Worm (Caenorhabditis elegans) whole organism, L4 larva: ENCODE data around the gene mab-9.
A peak's percentile ranks its signal among the peaks of the same experiment; 100 is the strongest.
"Not testable (repeated sequence)": the region's sequence is repeated elsewhere in the genome, so short reads cannot be mapped to it uniquely, and the experiment has no call there.

ENCODE experiments used
- T26A8.4 ChIP-seq: fragments of 200-800 bp; sonication (Bioruptor generic); IDR thresholded peaks from 2 replicates; pipeline ENCODE4 v1.3.6; 2022; ENCODE audit warnings: missing genetic modification characterization, missing compliant biosample characterization
- Y105C5A.15 ChIP-seq: fragments of 200-800 bp; sonication (Bioruptor generic); IDR thresholded peaks from 2 replicates; pipeline ENCODE4 v1.3.6; 2022; ENCODE audit warnings: missing genetic modification characterization, missing compliant biosample characterization
- ZK337.2 ChIP-seq: fragments of 200-800 bp; sonication (Bioruptor generic); IDR thresholded peaks from 2 replicates; pipeline ENCODE4 v1.3.6; 2022; ENCODE audit warnings: missing genetic modification reagents, missing genetic modification characterization, missing compliant biosample characterization
- aha-1 ChIP-seq: fragments of 150-350 bp; peaks from one replicate; lab custom pipeline; 2014; ENCODE audit warnings: missing biosample characterization, missing genetic modification characterization
- ama-1 ChIP-seq: fragments of 150-350 bp; optimal IDR thresholded peaks from 2 replicates; lab custom pipeline; 2014; ENCODE audit warnings: inconsistent platforms, mixed read lengths
- ceh-20 ChIP-seq: fragments of 200-800 bp; sonication (Bioruptor generic); IDR thresholded peaks from 2 replicates; pipeline ENCODE4 v1.3.6; 2022; ENCODE audit warnings: missing genetic modification reagents, missing genetic modification characterization, missing compliant biosample characterization
- ceh-28 ChIP-seq: fragments of 150-350 bp; optimal IDR thresholded peaks from 2 replicates; lab custom pipeline; 2014; ENCODE audit warnings: missing biosample characterization, missing genetic modification reagents, missing genetic modification characterization
- ces-1 ChIP-seq: fragments of 150-350 bp; sonication (generic microtip); optimal IDR thresholded peaks from 4 replicates; lab custom pipeline; 2014; ENCODE audit warnings: missing biosample characterization, missing genetic modification reagents, missing genetic modification characterization
- cey-2 ChIP-seq: sonication (generic microtip); optimal IDR thresholded peaks from 3 replicates; lab custom pipeline; 2017; ENCODE audit warnings: missing genetic modification characterization, mild to moderate bottlenecking, missing compliant biosample characterization, antibody characterized with exemption, borderline replicate concordance; ENCODE audit not compliant: insufficient read depth
- ctbp-1 ChIP-seq: fragments of 200-800 bp; sonication (Bioruptor generic); IDR thresholded peaks from 2 replicates; pipeline ENCODE4 v1.3.6; 2022; ENCODE audit warnings: missing genetic modification reagents, missing genetic modification characterization, missing compliant biosample characterization
- daf-12 ChIP-seq: fragments of 150-350 bp; optimal IDR thresholded peaks from 2 replicates; lab custom pipeline; 2014; ENCODE audit warnings: missing biosample characterization, missing genetic modification reagents, missing genetic modification characterization
- daf-8 ChIP-seq: fragments of 200-800 bp; sonication (Bioruptor generic); IDR thresholded peaks from 2 replicates; pipeline ENCODE4 v1.3.6; 2022; ENCODE audit warnings: missing genetic modification characterization, missing compliant biosample characterization
- dmd-8 ChIP-seq: fragments of 200-800 bp; sonication (Bioruptor generic); IDR thresholded peaks from 2 replicates; pipeline ENCODE4 v1.3.6; 2022; ENCODE audit warnings: missing genetic modification characterization, missing compliant biosample characterization
- dpl-1 ChIP-seq: fragments of 150-350 bp; optimal IDR thresholded peaks from 2 replicates; lab custom pipeline; 2014; ENCODE audit warnings: missing biosample characterization, missing genetic modification reagents, missing genetic modification characterization
- dve-1 ChIP-seq: sonication (generic microtip); optimal IDR thresholded peaks from 2 replicates; lab custom pipeline; 2017; ENCODE audit warnings: antibody characterized with exemption, mild to moderate bottlenecking, missing genetic modification characterization, missing compliant biosample characterization; ENCODE audit not compliant: insufficient read depth
- egl-27 ChIP-seq: sonication (generic microtip); optimal IDR thresholded peaks from 3 replicates; lab custom pipeline; 2017; ENCODE audit warnings: missing biosample characterization, missing genetic modification reagents, missing genetic modification characterization
- hif-1 ChIP-seq, 2 experiments: sonication (generic microtip); optimal IDR thresholded peaks; 2 replicates each; lab custom pipeline; 2016 to 2017; ENCODE audit warnings: missing compliant biosample characterization in 2 of 2, missing genetic modification characterization in 2 of 2, missing genetic modification reagents in 2 of 2, missing genotype in 2 of 2, mild to moderate bottlenecking in 1 of 2
- hlh-30 ChIP-seq: sonication (generic microtip); optimal IDR thresholded peaks from 2 replicates; lab custom pipeline; 2017; ENCODE audit warnings: antibody characterized with exemption, mild to moderate bottlenecking, missing genetic modification characterization, missing compliant biosample characterization; ENCODE audit not compliant: insufficient read depth
- hmg-1.1 ChIP-seq: fragments of 200-800 bp; sonication (Bioruptor generic); IDR thresholded peaks from 2 replicates; pipeline ENCODE4 v1.3.6; 2022; ENCODE audit warnings: missing genetic modification reagents, missing genetic modification characterization, missing compliant biosample characterization
- lin-29 ChIP-seq: fragments of 200-800 bp; sonication (Bioruptor generic); IDR thresholded peaks from 2 replicates; pipeline ENCODE4 v1.3.6; 2022; ENCODE audit warnings: missing genetic modification reagents, missing genetic modification characterization, missing compliant biosample characterization
- lin-39 ChIP-seq: fragments of 150-350 bp; optimal IDR thresholded peaks from 2 replicates; lab custom pipeline; 2014; ENCODE audit warnings: missing biosample characterization, missing genetic modification reagents, missing genetic modification characterization
- mdt-29 ChIP-seq: fragments of 200-800 bp; sonication (Bioruptor generic); IDR thresholded peaks from 2 replicates; pipeline ENCODE4 v1.3.6; 2022; ENCODE audit warnings: missing genetic modification reagents, missing genetic modification characterization, missing compliant biosample characterization
- mep-1 ChIP-seq: fragments of 150-350 bp; sonication (generic microtip); optimal IDR thresholded peaks from 3 replicates; lab custom pipeline; 2014; ENCODE audit warnings: missing biosample characterization, missing genetic modification characterization
- nhr-10 ChIP-seq: fragments of 150-350 bp; optimal IDR thresholded peaks from 2 replicates; lab custom pipeline; 2014; ENCODE audit warnings: missing biosample characterization, missing genetic modification characterization
- nhr-102 ChIP-seq: sonication (generic microtip); optimal IDR thresholded peaks from 2 replicates; lab custom pipeline; 2016; ENCODE audit warnings: mild to moderate bottlenecking, missing genetic modification characterization, moderate library complexity, missing compliant biosample characterization
- nhr-11 ChIP-seq: fragments of 150-350 bp; optimal IDR thresholded peaks from 2 replicates; lab custom pipeline; 2014; ENCODE audit warnings: missing biosample characterization, missing genetic modification characterization
- nhr-237 ChIP-seq: sonication (generic microtip); optimal IDR thresholded peaks from 2 replicates; lab custom pipeline; 2017; ENCODE audit warnings: missing biosample characterization, missing genetic modification characterization
- nhr-28 ChIP-seq: fragments of 150-350 bp; optimal IDR thresholded peaks from 2 replicates; lab custom pipeline; 2014; ENCODE audit warnings: missing biosample characterization, missing genetic modification characterization
- nhr-42 ChIP-seq: fragments of 200-800 bp; sonication (Bioruptor generic); IDR thresholded peaks from 2 replicates; pipeline ENCODE4 v1.3.6; 2022; ENCODE audit warnings: missing genetic modification characterization, missing compliant biosample characterization
- nhr-6 ChIP-seq: fragments of 150-350 bp; optimal IDR thresholded peaks from 2 replicates; lab custom pipeline; 2014; ENCODE audit warnings: missing biosample characterization, missing genetic modification characterization
- nhr-76 ChIP-seq: fragments of 150-350 bp; optimal IDR thresholded peaks from 2 replicates; lab custom pipeline; 2014; ENCODE audit warnings: missing biosample characterization, missing genetic modification characterization
- pqm-1 ChIP-seq: sonication (generic microtip); optimal IDR thresholded peaks from 2 replicates; lab custom pipeline; 2017; ENCODE audit warnings: missing biosample characterization, missing genetic modification characterization
- saeg-2 ChIP-seq: fragments of 200-800 bp; sonication (Bioruptor generic); IDR thresholded peaks from 2 replicates; pipeline ENCODE4 v1.3.6; 2022; ENCODE audit warnings: missing genetic modification reagents, missing genetic modification characterization, missing compliant biosample characterization
- sdz-12 ChIP-seq: fragments of 200-800 bp; sonication (Bioruptor generic); optimal IDR thresholded peaks from 2 replicates; lab custom pipeline; 2018; ENCODE audit warnings: mild to moderate bottlenecking, missing genetic modification characterization, missing compliant biosample characterization
- spr-1 ChIP-seq: sonication (generic microtip); optimal IDR thresholded peaks from 2 replicates; lab custom pipeline; 2016; ENCODE audit warnings: mild to moderate bottlenecking, missing genetic modification characterization, missing compliant biosample characterization
- unc-39 ChIP-seq: sonication (generic microtip); optimal IDR thresholded peaks from 2 replicates; lab custom pipeline; 2017; ENCODE audit warnings: missing biosample characterization, missing genetic modification characterization
- unc-62 ChIP-seq, 3 experiments: fragments of 150-350 bp in 1 of 3; sonication (generic microtip); optimal IDR thresholded peaks in 2 of 3; peaks in 1 of 3; 1 replicate in 1 of 3; 2 replicates in 2 of 3; lab custom pipeline; 2014 to 2017; ENCODE audit warnings: missing biosample characterization in 3 of 3, missing genetic modification characterization in 3 of 3, missing genetic modification reagents in 3 of 3, missing genotype in 1 of 3

The mab-9 gene

DNA sequence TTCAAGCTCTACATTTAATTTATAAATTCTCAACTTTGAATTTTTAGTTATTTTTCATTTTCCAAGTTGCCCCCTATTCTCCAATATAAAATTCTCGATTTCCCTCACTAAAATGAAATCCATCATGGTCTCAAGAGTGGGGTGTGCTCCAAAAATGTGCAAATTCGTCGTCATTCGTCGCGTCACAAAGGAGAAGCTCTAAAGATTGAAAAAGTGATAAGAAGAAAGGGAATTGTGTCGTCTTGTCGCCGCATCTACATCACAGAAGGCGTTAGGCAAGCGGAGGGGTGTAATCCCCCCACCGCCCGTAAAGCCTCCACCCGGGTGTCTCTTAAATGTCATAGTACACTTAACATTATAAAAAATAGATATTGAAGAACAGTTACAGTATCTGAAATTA lies 3.9 kb upstream of the mab-9 start:
- TF ChIP-seq nhr-76 (tag; lab: Kevin White, UChicago) (no peak), ctbp-1 (no peak)
- TF ChIP-seq, all 104 proteins: peak for 0

DNA sequence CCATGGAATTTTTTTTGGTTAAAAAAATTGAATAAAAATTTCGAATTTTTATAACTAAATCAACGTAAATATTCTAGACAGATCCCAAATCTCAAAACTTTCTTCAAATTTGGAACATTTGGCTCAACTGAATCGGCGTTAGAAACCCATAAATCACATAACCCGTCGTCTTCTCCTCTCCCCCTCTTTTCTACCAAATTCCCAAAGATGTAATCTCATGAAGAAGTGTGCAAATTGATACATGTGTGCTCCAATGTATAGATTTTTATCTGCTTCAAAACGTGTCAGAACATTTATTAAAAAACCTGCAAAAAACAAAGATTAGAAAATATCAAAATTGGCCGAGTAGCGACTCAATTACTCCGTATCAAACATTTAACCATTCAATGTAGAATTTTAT lies 3.2 kb upstream of the mab-9 start:
- no peak for TF ChIP-seq ama-1 (lab: Kevin White, UChicago)
- TF ChIP-seq ceh-20 (GFP tag; lab: Robert Waterston, UW), result peak; percentile 25; the same call in 1 of the 2 replicates
- no peak for TF ChIP-seq dmd-8 (GFP tag; lab: Robert Waterston, UW)
- TF ChIP-seq ZK337.2 (GFP tag; lab: Robert Waterston, UW), result no peak
- peak in 1 of 2 experiments; percentile 40 for TF ChIP-seq unc-62 (GFP tag; optimal IDR thresholded peaks at IDR 0.05 in 1 of 2; lab: Kevin White, UChicago)
- no peak for TF ChIP-seq unc-62 (tag; optimal IDR thresholded peaks at IDR 0.05; lab: Kevin White, UChicago)
- TF ChIP-seq hmg-1.1 (GFP tag; lab: Robert Waterston, UW), result no peak
- no peak for TF ChIP-seq T26A8.4 (GFP tag; lab: Robert Waterston, UW)
- no peak for TF ChIP-seq ces-1 (GFP tag; lab: Kevin White, UChicago)
- no peak for TF ChIP-seq hlh-30 (tag; lab: Kevin White, UChicago)
- TF ChIP-seq mep-1 (tag; lab: Kevin White, UChicago), result no peak

DNA sequence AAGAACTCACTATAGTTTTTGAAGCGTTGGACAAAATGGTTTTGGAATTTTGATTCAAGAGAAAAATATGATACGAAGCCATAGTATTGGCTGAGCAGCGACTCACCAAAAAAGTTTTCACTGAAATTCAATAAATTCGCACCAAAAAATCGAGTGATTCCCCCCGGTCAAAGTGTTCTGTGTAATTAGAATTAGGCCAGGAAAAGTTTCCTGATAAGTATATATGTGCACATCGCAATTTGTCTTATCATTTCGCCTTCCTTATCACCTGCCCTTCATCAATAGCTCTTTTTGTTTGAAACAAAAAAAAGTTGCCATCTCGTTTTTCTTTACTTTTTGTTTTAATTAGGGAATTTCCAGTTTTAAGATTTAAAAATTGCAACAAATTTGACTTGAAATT lies 5.9 kb downstream of the mab-9 start:
- TF ChIP-seq dve-1 (peak; percentile 13), ceh-28 (tag; lab: Kevin White, UChicago) (no peak), pqm-1 (tag; lab: Kevin White, UChicago) (peak; percentile 76), hif-1 (tag; optimal IDR thresholded peaks at IDR 0.05; lab: Kevin White, UChicago) (no peak)

DNA sequence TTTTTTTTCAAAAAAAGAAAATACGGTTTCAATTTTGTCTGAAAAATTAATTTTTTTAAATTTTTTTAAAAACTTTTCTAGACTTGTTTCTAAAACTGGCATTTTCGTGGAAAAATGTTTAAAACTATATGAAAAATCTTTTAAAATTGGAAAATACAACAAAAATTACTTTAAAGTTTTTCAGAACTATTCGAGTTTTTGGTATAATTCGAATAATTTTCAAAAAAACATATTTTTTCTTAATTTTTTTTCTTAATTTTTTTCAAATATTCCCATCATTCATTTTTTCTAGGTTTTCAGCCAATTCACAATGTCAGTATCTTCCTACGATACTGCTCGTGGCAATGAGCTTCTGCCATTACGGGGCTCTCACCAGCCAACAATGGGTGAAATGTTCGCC lies 6.5 kb downstream of the mab-9 start, which contains the start of gene slc-36.2:
Gene slc-36.2, plus strand, starts transcription at position 301 of the 400 bp plus-strand sequence.
- TF ChIP-seq mdt-29 (GFP tag; lab: Robert Waterston, UW), result no peak
- TF ChIP-seq, all 104 proteins: peak for 0

DNA sequence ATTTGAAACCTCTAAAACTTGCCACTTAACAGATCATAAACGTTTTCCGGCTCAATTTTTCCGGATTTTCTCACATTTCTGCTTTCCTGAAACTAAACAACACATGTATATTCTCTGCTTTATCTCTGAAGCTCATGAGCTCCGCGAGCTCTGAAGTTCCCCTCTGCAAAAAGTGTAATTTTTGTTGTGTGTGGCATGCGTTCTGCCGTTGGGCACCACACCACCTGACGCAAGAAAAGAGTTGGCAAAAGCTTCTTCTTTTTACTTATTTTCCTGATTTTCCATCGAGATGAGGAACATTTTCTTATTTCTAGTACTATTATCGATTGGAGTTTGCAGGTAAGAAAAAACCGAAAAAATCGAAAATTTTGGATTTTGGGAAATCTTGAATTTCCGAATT lies 10.6 kb downstream of the mab-9 start, which contains the start of gene lgc-34:
Gene lgc-34, plus strand, starts transcription at position 200 of the 400 bp plus-strand sequence.
- TF ChIP-seq nhr-6 (tag; lab: Kevin White, UChicago) (no peak), aha-1 (tag; lab: Kevin White, UChicago) (peak; percentile 25)

DNA sequence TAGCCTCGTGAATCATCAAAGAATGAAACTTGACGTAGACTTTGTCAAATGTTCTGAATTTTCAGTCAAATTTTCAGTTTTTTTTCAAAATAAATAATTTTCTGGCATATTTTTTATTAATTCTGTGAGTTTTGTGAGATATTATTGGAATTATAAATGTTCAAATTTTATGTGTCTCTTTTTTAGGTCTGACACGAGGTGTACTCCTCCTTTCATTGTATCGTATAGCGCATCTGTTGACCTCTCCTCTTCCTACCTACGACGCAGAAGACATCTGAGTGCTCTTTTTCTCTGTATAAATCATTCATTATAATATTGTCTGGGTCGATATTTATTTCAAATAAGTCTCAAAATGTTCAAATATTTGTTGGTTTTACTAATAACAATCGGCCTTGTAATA lies 19.4 kb downstream of the mab-9 start, which contains the start of gene T27A1.3:
Gene T27A1.3, plus strand, starts transcription at position 301 of the 400 bp plus-strand sequence.
- not testable (repeated sequence) for TF ChIP-seq nhr-42 (GFP tag; lab: Robert Waterston, UW); daf-12 (tag; lab: Kevin White, UChicago); nhr-10 (tag; lab: Kevin White, UChicago)

DNA sequence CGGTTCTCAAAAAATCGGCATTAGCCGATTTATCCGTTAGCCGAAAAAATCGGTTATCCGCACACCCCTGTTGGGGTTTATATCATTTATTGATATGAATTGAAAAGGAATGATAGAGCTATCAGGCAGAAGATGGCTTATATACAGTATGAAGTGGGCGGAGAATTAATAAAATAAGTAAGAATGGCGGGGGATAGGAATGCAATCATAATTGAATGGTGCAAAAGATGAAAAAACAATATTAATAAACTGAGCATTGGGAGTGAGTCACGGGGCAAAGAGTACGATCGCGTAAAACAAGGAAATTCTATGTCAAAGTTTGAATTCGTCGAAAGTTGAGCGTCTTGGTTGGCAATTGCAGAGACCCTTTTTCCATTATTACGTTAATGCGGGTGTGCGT lies 21.0 kb downstream of the mab-9 start, which contains the start of gene T27A1.2:
Gene T27A1.2, minus strand, starts transcription at position 101 of the 400 bp plus-strand sequence.
- no peak for TF ChIP-seq saeg-2 (GFP tag; lab: Robert Waterston, UW)
- no peak for TF ChIP-seq nhr-11 (tag; lab: Kevin White, UChicago)
- TF ChIP-seq daf-8 (GFP tag; lab: Robert Waterston, UW), result no peak
- no peak for TF ChIP-seq nhr-237
- TF ChIP-seq egl-27 (tag; lab: Kevin White, UChicago), result no peak
- no peak for TF ChIP-seq Y105C5A.15
- TF ChIP-seq nhr-28, result no peak
- no peak for TF ChIP-seq mep-1 (tag; lab: Kevin White, UChicago)
- no peak for TF ChIP-seq lin-29 (GFP tag; lab: Robert Waterston, UW)
- no peak for TF ChIP-seq unc-39
- TF ChIP-seq dpl-1 (GFP tag; lab: Kevin White, UChicago), result no peak
- no peak for TF ChIP-seq nhr-102
- no peak for TF ChIP-seq sdz-12 (GFP tag; lab: Kevin White, UChicago)
- no peak for TF ChIP-seq cey-2 (tag; lab: Kevin White, UChicago)
- TF ChIP-seq ceh-28 (tag; lab: Kevin White, UChicago), result no peak
- no peak for TF ChIP-seq spr-1
- TF ChIP-seq lin-39 (tag; lab: Kevin White, UChicago), result no peak
